Fruit fly (Drosophila melanogaster) whole organism, embryonic: ENCODE measurements around the gene Dhdds.

ENCODE experiments used
- CG2129 ChIP-seq: fragments of 200-800 bp; sonication (Bioruptor generic); IDR thresholded peaks from 2 replicates; pipeline ENCODE4 v1.3.6; 2022; ENCODE audit warnings: missing biosample characterization, missing genetic modification characterization; ENCODE audit not compliant: partially characterized antibody
- ara ChIP-seq: fragments of 200-800 bp; sonication (Bioruptor generic); IDR thresholded peaks from 2 replicates; pipeline ENCODE4 v1.3.6; 2022; ENCODE audit warnings: missing biosample characterization, missing genetic modification characterization
- danr ChIP-seq: fragments of 200-800 bp; sonication (Bioruptor generic); IDR thresholded peaks from 2 replicates; pipeline ENCODE4 v1.3.6; 2022; ENCODE audit warnings: missing biosample characterization, missing genetic modification characterization
- grau ChIP-seq: fragments of 200-800 bp; optimal IDR thresholded peaks from 3 replicates; lab custom pipeline; 2019; ENCODE audit warnings: missing biosample characterization, mild to moderate bottlenecking, missing genetic modification characterization, moderate library complexity

DNA sequence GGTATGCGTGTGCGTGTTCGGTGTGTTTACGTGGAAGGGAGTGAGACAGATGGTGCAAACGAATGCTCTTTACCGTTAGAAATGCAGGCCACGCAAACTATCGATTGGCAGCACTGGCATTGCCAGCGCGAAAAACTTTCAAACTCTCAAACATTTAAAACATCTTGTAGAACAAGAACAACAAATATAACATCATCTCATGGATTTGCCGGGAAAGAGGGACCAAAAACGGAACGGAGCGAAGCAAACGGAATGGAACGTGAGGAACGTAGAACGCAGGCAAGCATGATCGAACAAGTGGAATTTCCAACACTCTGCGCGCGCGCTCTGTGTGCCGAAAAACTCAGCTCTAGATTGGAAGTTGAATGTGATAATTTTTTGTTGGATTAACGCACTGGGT lies 26.4 kb upstream of the Dhdds start:
- TF ChIP-seq ara (GFP tag; lab: Robert Waterston, UW) (no peak), danr (GFP tag; lab: Robert Waterston, UW) (no peak), grau (no peak), CG2129 (GFP tag; lab: Robert Waterston, UW) (no peak)
